Fruit fly (Drosophila melanogaster): ENCODE results near the gene jp.
A peak's percentile ranks its signal among the peaks of the same experiment; 100 is the strongest.

The jp gene

dm6 chr2L:9502786-9503443, 63.6 kb downstream of the jp start (continued):
- TF ChIP-seq hb (GFP tag; IDR thresholded peaks at IDR 0.05; ENCODE audit: partially characterized antibody), result 0 out of 3 replicates have a peak, but pooled peaks have one; percentile 10
- TF ChIP-seq CG1792 (GFP tag; optimal IDR thresholded peaks at IDR 0.05), result no peak
- TF ChIP-seq CG30403 (GFP tag; optimal IDR thresholded peaks at IDR 0.05), result peak; percentile 82
- TF ChIP-seq corto (GFP tag; optimal IDR thresholded peaks at IDR 0.05), result no peak
- TF ChIP-seq lmd (GFP tag; IDR thresholded peaks at IDR 0.05), result peak; percentile 80
- peak; percentile 14 for TF ChIP-seq Deaf1 (tag; optimal IDR thresholded peaks at IDR 0.05)
- TF ChIP-seq cas (GFP tag; IDR thresholded peaks at IDR 0.05), result peak; percentile 53; the same call in 1 of the 2 replicates
- TF ChIP-seq bab2 (GFP tag; optimal IDR thresholded peaks at IDR 0.05), result no peak
- TF ChIP-seq Bdp1 (GFP tag; optimal IDR thresholded peaks at IDR 0.05), result peak; percentile 24
- no peak for TF ChIP-seq Jarid2 (GFP tag; optimal IDR thresholded peaks at IDR 0.05)
- peak; percentile 70; the same call in 2 of the 3 replicates for TF ChIP-seq zfh1 (GFP tag; IDR thresholded peaks at IDR 0.05)
- TF ChIP-seq tgo (GFP tag; IDR thresholded peaks at IDR 0.05), result peak; percentile 86
- TF ChIP-seq gsb (GFP tag; IDR thresholded peaks at IDR 0.05), result peak; percentile 41; the same call in 1 of the 2 replicates
- peak; percentile 56 for TF ChIP-seq CG18262 (tag; optimal IDR thresholded peaks at IDR 0.05)
- no peak for TF ChIP-seq Lim3 (GFP tag; IDR thresholded peaks at IDR 0.05)
- peak; percentile 62 for TF ChIP-seq Fer1 (GFP tag; optimal IDR thresholded peaks at IDR 0.05)
- peak; percentile 21 for TF ChIP-seq Camta (GFP tag; optimal IDR thresholded peaks at IDR 0.05)
- TF ChIP-seq al (GFP tag; IDR thresholded peaks at IDR 0.05), result peak; percentile 68
- TF ChIP-seq Nf-YC (tag; optimal IDR thresholded peaks at IDR 0.05), result no peak
- TF ChIP-seq gt (GFP tag; IDR thresholded peaks at IDR 0.05), result 0 out of 2 replicates have a peak, but pooled peaks have one; percentile 20
- TF ChIP-seq ap (GFP tag; IDR thresholded peaks at IDR 0.05), result peak; percentile 55
- TF ChIP-seq Rfx (GFP tag; IDR thresholded peaks at IDR 0.05), result peak; percentile 83
- TF ChIP-seq salm (tag; optimal IDR thresholded peaks at IDR 0.05), result peak; percentile 75
- TF ChIP-seq Gug (GFP tag; IDR thresholded peaks at IDR 0.05), result 0 out of 4 replicates have a peak, but pooled peaks have one; percentile 17
- peak; percentile 49 for TF ChIP-seq CG10462 (GFP tag; optimal IDR thresholded peaks at IDR 0.05)
- TF ChIP-seq pho (GFP tag; optimal IDR thresholded peaks at IDR 0.05), result peak; percentile 41
- no peak for TF ChIP-seq jing (GFP tag; optimal IDR thresholded peaks at IDR 0.05)
- peak; percentile 9 for TF ChIP-seq CG8944 (GFP tag; optimal IDR thresholded peaks at IDR 0.05)
- no peak for TF ChIP-seq nerfin-1 (tag; optimal IDR thresholded peaks at IDR 0.05)
- TF ChIP-seq CG10959 (GFP tag; IDR thresholded peaks at IDR 0.05), result no peak
- peak; percentile 47; the same call in 1 of the 2 replicates for TF ChIP-seq wdn (GFP tag; IDR thresholded peaks at IDR 0.05)
- peak; percentile 86 for TF ChIP-seq Oli (tag; optimal IDR thresholded peaks at IDR 0.05)
- peak; percentile 35 for TF ChIP-seq NfI (GFP tag; optimal IDR thresholded peaks at IDR 0.05)
- TF ChIP-seq esg (GFP tag; conservative IDR thresholded peaks at IDR 0.05), result peak; percentile 40
- TF ChIP-seq CG11247 (GFP tag; IDR thresholded peaks at IDR 0.05), result peak; percentile 67; the same call in 1 of the 2 replicates
- peak; percentile 72 for TF ChIP-seq CG17359 (tag; optimal IDR thresholded peaks at IDR 0.05)
- peak; percentile 76 for TF ChIP-seq PHDP (tag; optimal IDR thresholded peaks at IDR 0.05)
- TF ChIP-seq Aef1 (GFP tag; IDR thresholded peaks at IDR 0.05), result peak; percentile 77
- TF ChIP-seq CkIIα-i1 (GFP tag; IDR thresholded peaks at IDR 0.05), result peak; percentile 11; the same call in 1 of the 2 replicates
- TF ChIP-seq crol (GFP tag; IDR thresholded peaks at IDR 0.05), result 0 out of 2 replicates have a peak, but pooled peaks have one; percentile 14
- TF ChIP-seq gcm2 (GFP tag; optimal IDR thresholded peaks at IDR 0.05), result no peak
- no peak for TF ChIP-seq CG10543 (GFP tag; optimal IDR thresholded peaks at IDR 0.05)
- no peak for TF ChIP-seq CG7987 (GFP tag; optimal IDR thresholded peaks at IDR 0.05)
- peak; percentile 53; the same call in 1 of the 3 replicates for TF ChIP-seq Optix (GFP tag; IDR thresholded peaks at IDR 0.05)
- peak; percentile 68; the same call in 1 of the 2 replicates for TF ChIP-seq bowl (GFP tag; IDR thresholded peaks at IDR 0.05)
- TF ChIP-seq CG18011 (GFP tag; optimal IDR thresholded peaks at IDR 0.05), result peak; percentile 13
- peak; percentile 49 for TF ChIP-seq ewg (GFP tag; optimal IDR thresholded peaks at IDR 0.05)
- peak; percentile 66 for TF ChIP-seq Dek (tag; optimal IDR thresholded peaks at IDR 0.05)
- peak; percentile 65 for TF ChIP-seq CG18599 (GFP tag; optimal IDR thresholded peaks at IDR 0.05)
- no peak for TF ChIP-seq CG3838 (GFP tag; optimal IDR thresholded peaks at IDR 0.05)

All from whole organism, embryonic.